Worm (Caenorhabditis elegans): ENCODE measurements around the gene srd-45.

ce11 chrX:12317560-12317959 is 11.2 kb upstream of the srd-45 start:
- TF ChIP-seq ama-1 (optimal IDR thresholded peaks at IDR 0.05) = no peak
- no peak for TF ChIP-seq lin-13 (GFP tag; optimal IDR thresholded peaks at IDR 0.05)
- no peak for TF ChIP-seq nhr-76 (tag; optimal IDR thresholded peaks at IDR 0.05)

All from whole organism, L4 larva.